Fruit fly (Drosophila melanogaster): ENCODE results near the gene hoe2.

Gene hoe2

DNA sequence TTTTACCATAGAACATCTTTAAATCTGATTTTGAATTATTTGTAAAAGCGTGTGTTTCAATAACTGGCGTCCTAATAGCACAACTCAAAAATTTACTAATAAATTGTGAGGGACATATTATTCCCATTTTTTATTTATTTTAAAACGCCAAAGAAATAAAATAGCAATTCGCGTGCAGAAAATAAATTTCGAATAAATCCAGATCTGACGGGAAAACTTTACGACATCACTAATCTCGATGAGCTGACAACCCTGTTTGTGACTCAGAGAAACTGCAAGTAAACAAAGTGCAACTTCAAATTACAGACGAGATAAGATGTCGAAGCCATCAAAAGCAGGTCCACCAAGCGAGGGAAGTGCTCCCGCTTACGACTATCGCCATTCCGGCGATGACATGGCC, 29.2 kb upstream of the hoe2 start, which contains the start of gene CG34125 (continued):
- TF ChIP-seq CG10366 (GFP tag; IDR thresholded peaks at IDR 0.05) (0 out of 2 replicates have a peak, but pooled peaks have one; percentile 10), CG1832 (GFP tag; optimal IDR thresholded peaks at IDR 0.05) (no peak), bigmax (GFP tag; optimal IDR thresholded peaks at IDR 0.05) (no peak), run (tag; optimal IDR thresholded peaks at IDR 0.05) (no peak), Atf-2 (GFP tag; optimal IDR thresholded peaks at IDR 0.05) (no peak), Doc2 (GFP tag; IDR thresholded peaks at IDR 0.05) (no peak), ro (GFP tag; IDR thresholded peaks at IDR 0.05) (no peak), emc (GFP tag; optimal IDR thresholded peaks at IDR 0.05) (no peak), az2 (GFP tag; optimal IDR thresholded peaks at IDR 0.05) (peak; percentile 6), CHES-1-like (GFP tag; optimal IDR thresholded peaks at IDR 0.05) (no peak), HmgD (GFP tag; optimal IDR thresholded peaks at IDR 0.05) (no peak), MBD-R2 (GFP tag; IDR thresholded peaks at IDR 0.05) (peak; percentile 82), ems (GFP tag; optimal IDR thresholded peaks at IDR 0.05) (peak; percentile 10), shn (GFP tag; optimal IDR thresholded peaks at IDR 0.05) (no peak), zen2 (GFP tag; IDR thresholded peaks at IDR 0.05; ENCODE audit: partially characterized antibody) (no peak), CG6854 (GFP tag; optimal IDR thresholded peaks at IDR 0.05) (no peak), en (GFP tag; optimal IDR thresholded peaks at IDR 0.05) (no peak), CG9437 (GFP tag; optimal IDR thresholded peaks at IDR 0.05) (no peak), cad (GFP tag; optimal IDR thresholded peaks at IDR 0.05) (no peak), rib (GFP tag; IDR thresholded peaks at IDR 0.05) (no peak), chinmo (GFP tag; IDR thresholded peaks at IDR 0.05; ENCODE audit: partially characterized antibody) (peak; percentile 68; the same call in 1 of the 4 replicates), CG2199 (GFP tag; IDR thresholded peaks at IDR 0.05) (no peak), bab2 (GFP tag; optimal IDR thresholded peaks at IDR 0.05) (no peak), CG11456 (GFP tag; IDR thresholded peaks at IDR 0.05) (0 out of 3 replicates have a peak, but pooled peaks have one; percentile 47), Hr51 (GFP tag; optimal IDR thresholded peaks at IDR 0.05) (no peak), CG12391 (tag; optimal IDR thresholded peaks at IDR 0.05) (no peak), CG11093 (GFP tag; IDR thresholded peaks at IDR 0.05) (no peak), usp (GFP tag; optimal IDR thresholded peaks at IDR 0.05) (no peak), CG17802 (tag; optimal IDR thresholded peaks at IDR 0.05) (no peak), CG4854 (GFP tag; optimal IDR thresholded peaks at IDR 0.05) (no peak), kah (GFP tag; optimal IDR thresholded peaks at IDR 0.05) (no peak), Sry-β (GFP tag; optimal IDR thresholded peaks at IDR 0.05) (peak; percentile 91), CG34422 (GFP tag; IDR thresholded peaks at IDR 0.05) (0 out of 3 replicates have a peak, but pooled peaks have one; percentile 8), CG3163 (GFP tag; optimal IDR thresholded peaks at IDR 0.05) (no peak), Sox102F (GFP tag; optimal IDR thresholded peaks at IDR 0.05) (no peak), Dip3 (GFP tag; optimal IDR thresholded peaks at IDR 0.05) (no peak), CG14667 (GFP tag; IDR thresholded peaks at IDR 0.05) (no peak), cwo (GFP tag; optimal IDR thresholded peaks at IDR 0.05) (no peak), Med (GFP tag) (peak; percentile 67), CG10979 (tag; optimal IDR thresholded peaks at IDR 0.05) (no peak), peb (GFP tag; IDR thresholded peaks at IDR 0.05) (no peak), Ets65A (GFP tag) (peak; percentile 82), kay (GFP tag; optimal IDR thresholded peaks at IDR 0.05) (peak; percentile 97), Camta (GFP tag; optimal IDR thresholded peaks at IDR 0.05) (peak; percentile 16), Xrp1 (GFP tag; IDR thresholded peaks at IDR 0.05) (peak; percentile 34; the same call in 1 of the 2 replicates), pros (GFP tag; optimal IDR thresholded peaks at IDR 0.05) (no peak), E2f2 (GFP tag; IDR thresholded peaks at IDR 0.05) (0 out of 2 replicates have a peak, but pooled peaks have one; percentile 22), CG7963 (GFP tag; IDR thresholded peaks at IDR 0.05; ENCODE audit: partially characterized antibody) (no peak), row (GFP tag; IDR thresholded peaks at IDR 0.05) (peak; percentile 86), ERR (GFP tag; optimal IDR thresholded peaks at IDR 0.05) (no peak), CG15514 (GFP tag; optimal IDR thresholded peaks at IDR 0.05) (peak; percentile 81), CG15269 (tag; optimal IDR thresholded peaks at IDR 0.05) (no peak)

Data from whole organism, embryonic.